Fruit fly (Drosophila melanogaster) whole organism, embryonic: ENCODE data around the gene CG4465.

Experiments
- Ada2b ChIP-seq: fragments of 200-800 bp; sonication (Bioruptor generic); IDR thresholded peaks from 2 replicates; pipeline ENCODE4 v1.3.6; 2022; ENCODE audit warnings: missing biosample characterization, missing genetic modification characterization
- Asciz ChIP-seq: fragments of 200-800 bp; sonication (Bioruptor generic); optimal IDR thresholded peaks from 2 replicates; lab custom pipeline; 2017; ENCODE audit warnings: missing biosample characterization, mild to moderate bottlenecking, missing genetic modification characterization, missing genetic modification reagents
- Atf-2 ChIP-seq: fragments of 200-800 bp; sonication (Bioruptor generic); optimal IDR thresholded peaks from 2 replicates; lab custom pipeline; 2016; ENCODE audit warnings: missing biosample characterization, missing genetic modification characterization
- CG11093 ChIP-seq: fragments of 200-800 bp; sonication (Bioruptor generic); IDR thresholded peaks from 3 replicates; pipeline ENCODE4 v1.3.6; 2022; ENCODE audit warnings: missing biosample characterization, missing genetic modification characterization
- CG11504 ChIP-seq: fragments of 200-800 bp; sonication (Bioruptor generic); optimal IDR thresholded peaks from 3 replicates; lab custom pipeline; 2019; ENCODE audit warnings: missing biosample characterization, mild to moderate bottlenecking, missing genetic modification characterization, moderate library complexity
- CG16813 ChIP-seq: fragments of 200-800 bp; sonication (Bioruptor generic); IDR thresholded peaks from 3 replicates; pipeline ENCODE4 v1.3.6; 2022; ENCODE audit warnings: missing biosample characterization, missing genetic modification characterization; ENCODE audit not compliant: partially characterized antibody
- CG17912 ChIP-seq: fragments of 200-800 bp; sonication (Bioruptor generic); optimal IDR thresholded peaks from 2 replicates; lab custom pipeline; 2018; ENCODE audit warnings: missing biosample characterization, mild to moderate bottlenecking, missing genetic modification characterization
- CG1792 ChIP-seq: fragments of 200-800 bp; sonication (Bioruptor generic); optimal IDR thresholded peaks from 2 replicates; lab custom pipeline; 2016; ENCODE audit warnings: missing biosample characterization, missing genetic modification characterization
- CG31365 ChIP-seq: fragments of 200-800 bp; sonication (Bioruptor generic); optimal IDR thresholded peaks from 2 replicates; lab custom pipeline; 2018; ENCODE audit warnings: missing biosample characterization, mild to moderate bottlenecking, missing genetic modification characterization
- CG34376 ChIP-seq: fragments of 200-800 bp; sonication (Bioruptor generic); optimal IDR thresholded peaks from 2 replicates; lab custom pipeline; 2018; ENCODE audit warnings: missing biosample characterization, mild to moderate bottlenecking, missing genetic modification characterization
- CG5245 ChIP-seq: fragments of 200-800 bp; sonication (Bioruptor generic); optimal IDR thresholded peaks from 3 replicates; lab custom pipeline; 2016; ENCODE audit warnings: missing biosample characterization, missing genetic modification characterization
- CG6254 ChIP-seq: fragments of 200-800 bp; sonication (Bioruptor generic); optimal IDR thresholded peaks from 3 replicates; lab custom pipeline; 2017; ENCODE audit warnings: mild to moderate bottlenecking, missing biosample characterization, missing genetic modification reagents, missing genetic modification characterization
- CG7839 ChIP-seq: fragments of 200-800 bp; sonication (Bioruptor generic); optimal IDR thresholded peaks from 3 replicates; lab custom pipeline; 2018; ENCODE audit warnings: missing biosample characterization, mild to moderate bottlenecking, missing genetic modification characterization, moderate library complexity
- CG9817 ChIP-seq: fragments of 200-800 bp; sonication (Bioruptor generic); optimal IDR thresholded peaks from 2 replicates; lab custom pipeline; 2018; ENCODE audit warnings: missing biosample characterization, mild to moderate bottlenecking, missing genetic modification characterization, moderate library complexity
- D19A ChIP-seq: fragments of 200-800 bp; optimal IDR thresholded peaks from 3 replicates; lab custom pipeline; 2019; ENCODE audit warnings: missing biosample characterization, mild to moderate bottlenecking, missing genetic modification characterization, moderate library complexity
- Dip2 ChIP-seq: fragments of 200-800 bp; sonication (Bioruptor generic); IDR thresholded peaks from 2 replicates; pipeline ENCODE4 v1.3.6; 2022; ENCODE audit warnings: missing biosample characterization, missing genetic modification characterization
- Dip3 ChIP-seq: fragments of 200-800 bp; sonication (Bioruptor generic); optimal IDR thresholded peaks from 3 replicates; lab custom pipeline; 2016; ENCODE audit warnings: missing biosample characterization, missing genetic modification characterization
- Drgx ChIP-seq: fragments of 200-800 bp; sonication (Bioruptor generic); IDR thresholded peaks from 2 replicates; pipeline ENCODE4 v1.3.6; 2022; ENCODE audit warnings: missing biosample characterization, missing genetic modification characterization
- Gug ChIP-seq: fragments of 200-800 bp; sonication (Bioruptor generic); IDR thresholded peaks from 4 replicates; pipeline ENCODE4 v1.3.6; 2022; ENCODE audit warnings: missing biosample characterization, missing genetic modification characterization
- Kr ChIP-seq: fragments of 200-800 bp; sonication (Bioruptor generic); optimal IDR thresholded peaks from 2 replicates; lab custom pipeline; 2017; ENCODE audit warnings: missing biosample characterization, mild to moderate bottlenecking, missing genetic modification characterization
- MBD-R2 ChIP-seq: fragments of 200-800 bp; sonication (Bioruptor generic); IDR thresholded peaks from 2 replicates; pipeline ENCODE4 v1.3.6; 2022; ENCODE audit warnings: missing biosample characterization, missing genetic modification characterization
- Max ChIP-seq: fragments of 200-800 bp; sonication (Bioruptor generic); optimal IDR thresholded peaks from 2 replicates; lab custom pipeline; 2016; ENCODE audit warnings: missing biosample characterization, mild to moderate bottlenecking, missing genetic modification characterization
- Opbp ChIP-seq: fragments of 200-800 bp; sonication (Bioruptor generic); IDR thresholded peaks from 3 replicates; pipeline ENCODE4 v1.3.6; 2022; ENCODE audit warnings: missing biosample characterization, missing genetic modification characterization; ENCODE audit not compliant: partially characterized antibody
- Pdp1 ChIP-seq, 2 experiments: fragments of 200-800 bp; sonication (Bioruptor generic); optimal IDR thresholded peaks; 3 replicates each; lab custom pipeline; 2016; ENCODE audit warnings: missing biosample characterization in 2 of 2, missing genetic modification characterization in 2 of 2, mild to moderate bottlenecking in 1 of 2, moderate library complexity in 1 of 2
- Stat92E ChIP-seq, 3 experiments: fragments of >200 bp in 2 of 3; fragments of 200-800 bp in 1 of 3; sonication (Bioruptor generic) in 1 of 3; optimal IDR thresholded peaks; 2 replicates each; lab custom pipeline; 2017 to 2019; ENCODE audit warnings: missing biosample characterization in 3 of 3, missing genetic modification characterization in 3 of 3, mild to moderate bottlenecking in 1 of 3, moderate library complexity in 1 of 3
- Xrp1 ChIP-seq: fragments of 200-800 bp; sonication (Bioruptor generic); IDR thresholded peaks from 2 replicates; pipeline ENCODE4 v1.3.6; 2022; ENCODE audit warnings: missing biosample characterization, missing genetic modification characterization
- bigmax ChIP-seq: fragments of 200-800 bp; sonication (Bioruptor generic); optimal IDR thresholded peaks from 2 replicates; lab custom pipeline; 2018; ENCODE audit warnings: missing biosample characterization, mild to moderate bottlenecking, missing genetic modification characterization
- cas ChIP-seq: fragments of 200-800 bp; sonication (Bioruptor generic); IDR thresholded peaks from 2 replicates; pipeline ENCODE4 v1.3.6; 2022; ENCODE audit warnings: missing biosample characterization, missing genetic modification characterization
- croc ChIP-seq: fragments of 200-800 bp; sonication (Bioruptor generic); conservative IDR thresholded peaks from 3 replicates; pipeline ENCODE4 v1.3.6; 2022; ENCODE audit warnings: missing biosample characterization, missing genetic modification characterization
- crol ChIP-seq: fragments of 200-800 bp; sonication (Bioruptor generic); IDR thresholded peaks from 2 replicates; pipeline ENCODE4 v1.3.6; 2022; ENCODE audit warnings: missing biosample characterization, missing genetic modification characterization
- crp ChIP-seq, 2 experiments: fragments of 200-800 bp; sonication (Bioruptor generic); optimal IDR thresholded peaks; 2 replicates in 1 of 2; 3 replicates in 1 of 2; lab custom pipeline; 2017; ENCODE audit warnings: missing biosample characterization in 2 of 2, missing genetic modification characterization in 2 of 2, mild to moderate bottlenecking in 1 of 2, moderate library complexity in 1 of 2
- eve ChIP-seq, 2 experiments: fragments of >200 bp; optimal IDR thresholded peaks; 2 replicates each; lab custom pipeline; 2017; ENCODE audit warnings: missing biosample characterization in 2 of 2, missing genetic modification characterization in 2 of 2
- gcm2 ChIP-seq: fragments of 200-800 bp; sonication (Bioruptor generic); optimal IDR thresholded peaks from 2 replicates; lab custom pipeline; 2016; ENCODE audit warnings: missing biosample characterization, missing genetic modification characterization
- jing ChIP-seq: fragments of 200-800 bp; sonication (Bioruptor generic); optimal IDR thresholded peaks from 2 replicates; lab custom pipeline; 2018; ENCODE audit warnings: missing biosample characterization, mild to moderate bottlenecking, missing genetic modification characterization
- jumu ChIP-seq: fragments of 200-800 bp; sonication (Bioruptor generic); optimal IDR thresholded peaks from 3 replicates; lab custom pipeline; 2016; ENCODE audit warnings: missing biosample characterization, missing genetic modification characterization
- lbe ChIP-seq: fragments of 200-800 bp; sonication (Bioruptor generic); optimal IDR thresholded peaks from 2 replicates; lab custom pipeline; 2016; ENCODE audit warnings: missing biosample characterization, mild to moderate bottlenecking, missing genetic modification characterization
- lov ChIP-seq, 2 experiments: fragments of 200-800 bp in 1 of 2; fragments of >200 bp in 1 of 2; sonication (Bioruptor generic) in 1 of 2; IDR thresholded peaks in 1 of 2; optimal IDR thresholded peaks in 1 of 2; 2 replicates in 1 of 2; 3 replicates in 1 of 2; pipeline versions ENCODE4 v1.3.6 to Lab custom; 2017 to 2022; ENCODE audit warnings: missing biosample characterization in 1 of 2, missing genetic modification characterization in 1 of 2
- mld ChIP-seq: fragments of 200-800 bp; sonication (Bioruptor generic); IDR thresholded peaks from 3 replicates; pipeline ENCODE4 v1.3.6; 2022; ENCODE audit warnings: missing biosample characterization, missing genetic modification characterization; ENCODE audit not compliant: partially characterized antibody
- nerfin-1 ChIP-seq: fragments of 200-800 bp; sonication (Bioruptor generic); optimal IDR thresholded peaks from 3 replicates; lab custom pipeline; 2019; ENCODE audit warnings: missing biosample characterization, mild to moderate bottlenecking, missing genetic modification characterization, moderate library complexity
- onecut ChIP-seq: fragments of 200-800 bp; sonication (Bioruptor generic); IDR thresholded peaks from 2 replicates; pipeline ENCODE4 v1.3.6; 2022; ENCODE audit warnings: missing biosample characterization, missing genetic modification characterization
- pros ChIP-seq: fragments of 200-800 bp; sonication (Bioruptor generic); optimal IDR thresholded peaks from 3 replicates; lab custom pipeline; 2019; ENCODE audit warnings: missing biosample characterization, mild to moderate bottlenecking, missing genetic modification characterization, moderate library complexity
- sd ChIP-seq: fragments of 200-800 bp; sonication (Bioruptor generic); optimal IDR thresholded peaks from 3 replicates; lab custom pipeline; 2018; ENCODE audit warnings: missing biosample characterization, mild to moderate bottlenecking, missing genetic modification characterization, moderate library complexity
- seq ChIP-seq: fragments of 200-800 bp; sonication (Bioruptor generic); IDR thresholded peaks from 2 replicates; pipeline ENCODE4 v1.3.6; 2022; ENCODE audit warnings: missing biosample characterization, missing genetic modification characterization
- sna ChIP-seq: fragments of 200-800 bp; sonication (Bioruptor generic); IDR thresholded peaks from 2 replicates; pipeline ENCODE4 v1.3.6; 2022; ENCODE audit warnings: missing biosample characterization, missing genetic modification characterization; ENCODE audit not compliant: partially characterized antibody
- so ChIP-seq: fragments of 200-800 bp; sonication (Bioruptor generic); IDR thresholded peaks from 3 replicates; pipeline ENCODE4 v1.3.6; 2022; ENCODE audit warnings: missing biosample characterization, missing genetic modification characterization
- ssp ChIP-seq: fragments of 200-800 bp; sonication (Bioruptor generic); IDR thresholded peaks from 2 replicates; pipeline ENCODE4 v1.3.6; 2022; ENCODE audit warnings: missing biosample characterization, missing genetic modification characterization
- stwl ChIP-seq: fragments of 200-800 bp; sonication (Bioruptor generic); optimal IDR thresholded peaks from 3 replicates; lab custom pipeline; 2018; ENCODE audit warnings: missing biosample characterization, mild to moderate bottlenecking, missing genetic modification characterization, moderate library complexity
- vfl ChIP-seq: fragments of 200-800 bp; sonication (Bioruptor generic); optimal IDR thresholded peaks from 2 replicates; lab custom pipeline; 2016; ENCODE audit warnings: missing biosample characterization, missing genetic modification characterization
- zf30C ChIP-seq: fragments of 200-800 bp; sonication (Bioruptor generic); optimal IDR thresholded peaks from 3 replicates; lab custom pipeline; 2018; ENCODE audit warnings: missing biosample characterization, mild to moderate bottlenecking, missing genetic modification characterization

The CG4465 gene

dm6 chr3R:19908863-19909343 lies 8.7 kb downstream of the CG4465 start (continued):
- no peak for TF ChIP-seq CG16813 (GFP tag; lab: Robert Waterston, UW)
- TF ChIP-seq jing (GFP tag; lab: Kevin White, UChicago), result peak; percentile 72
- TF ChIP-seq ssp (GFP tag; lab: Robert Waterston, UW), result peak; percentile 49
- TF ChIP-seq vfl, result peak; percentile 82
- TF ChIP-seq D19A (tag; lab: Kevin White, UChicago), result peak; percentile 70
- no peak for TF ChIP-seq pros
- peak; percentile 50 for TF ChIP-seq CG6254 (GFP tag; lab: Kevin White, UChicago)
- peak; percentile 72 for TF ChIP-seq jumu (GFP tag; lab: Kevin White, UChicago)
- TF ChIP-seq bigmax (GFP tag; lab: Kevin White, UChicago), result no peak
- peak; percentile 51 for TF ChIP-seq Dip3 (GFP tag; lab: Kevin White, UChicago)
- TF ChIP-seq Max, result peak; percentile 54
- no peak for TF ChIP-seq crp (GFP tag; optimal IDR thresholded peaks at IDR 0.05; lab: Kevin White, UChicago)
- peak; percentile 93 for TF ChIP-seq seq (GFP tag; lab: Robert Waterston, UW)
- no peak for TF ChIP-seq CG17912 (GFP tag; lab: Kevin White, UChicago)
- TF ChIP-seq Gug, result peak; percentile 90
- no peak for TF ChIP-seq zf30C
- TF ChIP-seq croc (GFP tag; lab: Robert Waterston, UW), result peak; percentile 56
- TF ChIP-seq Asciz (GFP tag; lab: Kevin White, UChicago), result peak; percentile 72
- TF ChIP-seq crol, result no peak
- TF ChIP-seq CG11093, result 0 out of 3 replicates have a peak, but pooled peaks have one; percentile 44
- TF ChIP-seq CG5245 (GFP tag; lab: Kevin White, UChicago), result peak; percentile 66
- peak; percentile 76 for TF ChIP-seq Atf-2 (GFP tag; lab: Kevin White, UChicago)
- TF ChIP-seq CG7839 (tag; lab: Kevin White, UChicago), result peak; percentile 78
- TF ChIP-seq CG1792 (GFP tag; lab: Kevin White, UChicago), result peak; percentile 70
- TF ChIP-seq sd (tag; lab: Kevin White, UChicago), result peak; percentile 63
- TF ChIP-seq Pdp1 (GFP tag; optimal IDR thresholded peaks at IDR 0.05; lab: Kevin White, UChicago), result peak; percentile 60 to 77
- TF ChIP-seq lbe (GFP tag; lab: Kevin White, UChicago), result peak; percentile 42
- TF ChIP-seq Xrp1 (GFP tag; lab: Robert Waterston, UW), result peak; percentile 86
- TF ChIP-seq lov (optimal IDR thresholded peaks at IDR 0.05; lab: Kevin White, UChicago), result no peak
- peak; percentile 78; the same call in 2 of the 3 replicates for TF ChIP-seq lov (GFP tag; IDR thresholded peaks at IDR 0.05; lab: Robert Waterston, UW)
- no peak; the same call in 2 of the 3 replicates for TF ChIP-seq Opbp (GFP tag; lab: Robert Waterston, UW)
- peak; percentile 56 for TF ChIP-seq gcm2 (GFP tag; lab: Kevin White, UChicago)
- TF ChIP-seq so (GFP tag; lab: Robert Waterston, UW), result peak; percentile 77
- TF ChIP-seq CG34376, result peak; percentile 83
- no peak for TF ChIP-seq stwl (tag; lab: Kevin White, UChicago)
- TF ChIP-seq CG9817 (tag; lab: Kevin White, UChicago), result peak; percentile 65
- TF ChIP-seq CG11504, result peak; percentile 86
- TF ChIP-seq nerfin-1 (tag; lab: Kevin White, UChicago), result no peak
- TF ChIP-seq cas (GFP tag; lab: Robert Waterston, UW), result peak; percentile 67; the same call in 1 of the 2 replicates
- peak; percentile 77 for TF ChIP-seq Drgx (GFP tag; lab: Robert Waterston, UW)
- no peak for TF ChIP-seq Kr (GFP tag; lab: Kevin White, UChicago)
- TF ChIP-seq onecut (GFP tag; lab: Robert Waterston, UW), result peak; percentile 78
- TF ChIP-seq mld (GFP tag; lab: Robert Waterston, UW), result no peak
- TF ChIP-seq sna, result no peak
- peak; percentile 60 for TF ChIP-seq CG31365 (tag; lab: Kevin White, UChicago)
- 0 out of 2 replicates have a peak, but pooled peaks have one; percentile 36 for TF ChIP-seq Dip2 (GFP tag; lab: Robert Waterston, UW)
- TF ChIP-seq eve (GFP tag; optimal IDR thresholded peaks at IDR 0.05; lab: Kevin White, UChicago), result no peak
- TF ChIP-seq MBD-R2 (GFP tag; lab: Robert Waterston, UW), result peak; percentile 61; the same call in 1 of the 2 replicates
- TF ChIP-seq Stat92E (GFP tag; optimal IDR thresholded peaks at IDR 0.05; lab: Kevin White, UChicago), result no peak
- TF ChIP-seq Ada2b (GFP tag; lab: Robert Waterston, UW), result peak; percentile 90
